Fruit fly (Drosophila melanogaster) whole organism, embryonic: Measurements from ENCODE around the gene CG15343.

Experiments used
- CG10267 ChIP-seq: fragments of 200-800 bp; sonication (Bioruptor generic); optimal IDR thresholded peaks from 2 replicates; lab custom pipeline; 2018; ENCODE audit warnings: missing biosample characterization, mild to moderate bottlenecking, missing genetic modification characterization, moderate library complexity
- CG11247 ChIP-seq: fragments of 200-800 bp; sonication (Bioruptor generic); IDR thresholded peaks from 2 replicates; pipeline ENCODE4 v1.3.6; 2022; ENCODE audit warnings: missing biosample characterization, missing genetic modification characterization
- CG12219 ChIP-seq: fragments of 200-800 bp; sonication (Bioruptor generic); optimal IDR thresholded peaks from 3 replicates; lab custom pipeline; 2018; ENCODE audit warnings: missing biosample characterization, mild to moderate bottlenecking, missing genetic modification characterization
- CG12942 ChIP-seq: fragments of 200-800 bp; sonication (Bioruptor generic); optimal IDR thresholded peaks from 3 replicates; lab custom pipeline; 2016; ENCODE audit warnings: missing biosample characterization, missing genetic modification characterization
- CG15073 ChIP-seq: fragments of 200-800 bp; sonication (Bioruptor generic); optimal IDR thresholded peaks from 2 replicates; lab custom pipeline; 2016; ENCODE audit warnings: missing biosample characterization, missing genetic modification characterization
- CG15514 ChIP-seq: fragments of 200-800 bp; sonication (Bioruptor generic); optimal IDR thresholded peaks from 3 replicates; lab custom pipeline; 2017; ENCODE audit warnings: missing biosample characterization, missing genetic modification characterization, mild to moderate bottlenecking, moderate library complexity, missing genetic modification reagents
- CG15601 ChIP-seq: fragments of 200-800 bp; sonication (Bioruptor generic); optimal IDR thresholded peaks from 3 replicates; lab custom pipeline; 2019; ENCODE audit warnings: missing biosample characterization, mild to moderate bottlenecking, missing genetic modification characterization, moderate library complexity
- CG16779 ChIP-seq: fragments of 200-800 bp; sonication (Bioruptor generic); IDR thresholded peaks from 2 replicates; pipeline ENCODE4 v1.3.6; 2022; ENCODE audit warnings: missing biosample characterization, missing genetic modification characterization
- CG16815 ChIP-seq: fragments of 200-800 bp; sonication (Bioruptor generic); optimal IDR thresholded peaks from 3 replicates; lab custom pipeline; 2017; ENCODE audit warnings: missing biosample characterization, mild to moderate bottlenecking, missing genetic modification characterization
- CG18262 ChIP-seq: fragments of 200-800 bp; optimal IDR thresholded peaks from 3 replicates; lab custom pipeline; 2019; ENCODE audit warnings: missing biosample characterization, mild to moderate bottlenecking, missing genetic modification characterization, moderate library complexity
- CG2116 ChIP-seq: fragments of 200-800 bp; sonication (Bioruptor generic); optimal IDR thresholded peaks from 3 replicates; lab custom pipeline; 2018; ENCODE audit warnings: missing biosample characterization, mild to moderate bottlenecking, missing genetic modification characterization
- CG30431 ChIP-seq: fragments of 200-800 bp; sonication (Bioruptor generic); optimal IDR thresholded peaks from 2 replicates; lab custom pipeline; 2017; ENCODE audit warnings: missing biosample characterization, missing genetic modification characterization
- CG31224 ChIP-seq: fragments of 200-800 bp; sonication (Bioruptor generic); IDR thresholded peaks from 2 replicates; pipeline ENCODE4 v1.3.6; 2022; ENCODE audit warnings: missing biosample characterization, missing genetic modification characterization
- CG32772 ChIP-seq: fragments of 200-800 bp; sonication (Bioruptor generic); IDR thresholded peaks from 2 replicates; pipeline ENCODE4 v1.3.6; 2022; ENCODE audit warnings: missing biosample characterization, missing genetic modification characterization
- CG33213 ChIP-seq: fragments of 200-800 bp; sonication (Bioruptor generic); optimal IDR thresholded peaks from 3 replicates; lab custom pipeline; 2016; ENCODE audit warnings: missing biosample characterization, missing genetic modification characterization
- CG4360 ChIP-seq: fragments of 200-800 bp; sonication (Bioruptor generic); IDR thresholded peaks from 2 replicates; pipeline ENCODE4 v1.3.6; 2022; ENCODE audit warnings: missing biosample characterization, missing genetic modification characterization
- CG6654 ChIP-seq: fragments of 200-800 bp; sonication (Bioruptor generic); optimal IDR thresholded peaks from 2 replicates; lab custom pipeline; 2017; ENCODE audit warnings: missing biosample characterization, mild to moderate bottlenecking, missing genetic modification characterization
- CG7357 ChIP-seq: fragments of 200-800 bp; sonication (Bioruptor generic); IDR thresholded peaks from 3 replicates; pipeline ENCODE4 v1.3.6; 2022; ENCODE audit warnings: missing biosample characterization, missing genetic modification characterization
- CG8290 ChIP-seq, 3 experiments: fragments of 200-800 bp; sonication (Bioruptor generic); optimal IDR thresholded peaks; 2 replicates each; lab custom pipeline; 2016 to 2019; ENCODE audit warnings: missing biosample characterization in 3 of 3, missing genetic modification characterization in 3 of 3, mild to moderate bottlenecking in 2 of 3, moderate library complexity in 1 of 3
- CG8478 ChIP-seq: fragments of >200 bp; optimal IDR thresholded peaks from 2 replicates; lab custom pipeline; 2018
- CG9609 ChIP-seq: fragments of 200-800 bp; sonication (Bioruptor generic); optimal IDR thresholded peaks from 3 replicates; lab custom pipeline; 2016; ENCODE audit warnings: missing biosample characterization, missing genetic modification characterization
- Camta ChIP-seq: fragments of 200-800 bp; sonication (Bioruptor generic); optimal IDR thresholded peaks from 2 replicates; lab custom pipeline; 2016; ENCODE audit warnings: missing biosample characterization, missing genetic modification characterization
- Dek ChIP-seq: fragments of 200-800 bp; sonication (Bioruptor generic); optimal IDR thresholded peaks from 3 replicates; lab custom pipeline; 2019; ENCODE audit warnings: missing biosample characterization, mild to moderate bottlenecking, missing genetic modification characterization, moderate library complexity
- H2.0 ChIP-seq: fragments of 200-800 bp; sonication (Bioruptor generic); IDR thresholded peaks from 2 replicates; pipeline ENCODE4 v1.3.6; 2022; ENCODE audit warnings: missing biosample characterization, missing genetic modification characterization
- Hmr ChIP-seq: fragments of 200-800 bp; sonication (Bioruptor generic); optimal IDR thresholded peaks from 3 replicates; lab custom pipeline; 2017; ENCODE audit warnings: mild to moderate bottlenecking, missing biosample characterization, missing genetic modification reagents, missing genetic modification characterization
- Hr39 ChIP-seq: fragments of >200 bp; optimal IDR thresholded peaks from 2 replicates; lab custom pipeline; 2017
- MTF-1 ChIP-seq: fragments of 200-800 bp; sonication (Bioruptor generic); optimal IDR thresholded peaks from 2 replicates; lab custom pipeline; 2018; ENCODE audit warnings: missing biosample characterization, mild to moderate bottlenecking, missing genetic modification characterization, borderline replicate concordance
- Meics ChIP-seq: fragments of 200-800 bp; sonication (Bioruptor generic); optimal IDR thresholded peaks from 2 replicates; lab custom pipeline; 2017; ENCODE audit warnings: missing biosample characterization, mild to moderate bottlenecking, missing genetic modification characterization
- Neu2 ChIP-seq: fragments of 200-800 bp; sonication (Bioruptor generic); optimal IDR thresholded peaks from 3 replicates; lab custom pipeline; 2016; ENCODE audit warnings: missing biosample characterization, missing genetic modification characterization, borderline replicate concordance
- aop ChIP-seq: fragments of 200-800 bp; sonication (Bioruptor generic); IDR thresholded peaks from 2 replicates; pipeline ENCODE4 v1.3.6; 2022; ENCODE audit warnings: missing biosample characterization, missing genetic modification characterization
- az2 ChIP-seq: fragments of 200-800 bp; sonication (Bioruptor generic); optimal IDR thresholded peaks from 3 replicates; lab custom pipeline; 2016; ENCODE audit warnings: missing biosample characterization, missing genetic modification characterization
- btn ChIP-seq: fragments of 200-800 bp; sonication (Bioruptor generic); optimal IDR thresholded peaks from 2 replicates; lab custom pipeline; 2016; ENCODE audit warnings: missing biosample characterization, missing genetic modification characterization
- chif ChIP-seq, 2 experiments: fragments of 200-800 bp; sonication (Bioruptor generic); optimal IDR thresholded peaks; 3 replicates each; lab custom pipeline; 2016; ENCODE audit warnings: missing biosample characterization in 2 of 2, missing genetic modification characterization in 2 of 2
- da ChIP-seq: fragments of 200-800 bp; sonication (Bioruptor generic); optimal IDR thresholded peaks from 2 replicates; lab custom pipeline; 2016; ENCODE audit warnings: missing biosample characterization, missing genetic modification characterization
- en ChIP-seq: fragments of 200-800 bp; sonication (Bioruptor generic); optimal IDR thresholded peaks from 2 replicates; lab custom pipeline; 2016; ENCODE audit warnings: missing biosample characterization, missing genetic modification characterization
- grau ChIP-seq: fragments of 200-800 bp; optimal IDR thresholded peaks from 3 replicates; lab custom pipeline; 2019; ENCODE audit warnings: missing biosample characterization, mild to moderate bottlenecking, missing genetic modification characterization, moderate library complexity
- insv ChIP-seq, 2 experiments: fragments of 200-800 bp; sonication (Bioruptor generic); optimal IDR thresholded peaks; 3 replicates each; lab custom pipeline; 2016 to 2018; ENCODE audit warnings: missing biosample characterization in 2 of 2, missing genetic modification characterization in 2 of 2
- onecut ChIP-seq: fragments of 200-800 bp; sonication (Bioruptor generic); IDR thresholded peaks from 2 replicates; pipeline ENCODE4 v1.3.6; 2022; ENCODE audit warnings: missing biosample characterization, missing genetic modification characterization
- org-1 ChIP-seq: fragments of 200-800 bp; sonication (Bioruptor generic); optimal IDR thresholded peaks from 2 replicates; lab custom pipeline; 2017; ENCODE audit warnings: missing biosample characterization, missing genetic modification characterization
- otp ChIP-seq: fragments of 200-800 bp; sonication (Bioruptor generic); IDR thresholded peaks from 3 replicates; pipeline ENCODE4, ENCODE4 v1.3.6; 2022; ENCODE audit warnings: missing biosample characterization, missing genetic modification characterization
- phol ChIP-seq: fragments of 200-800 bp; sonication (Bioruptor generic); optimal IDR thresholded peaks from 3 replicates; lab custom pipeline; 2018; ENCODE audit warnings: missing biosample characterization, mild to moderate bottlenecking, missing genetic modification characterization, moderate library complexity
- ranshi ChIP-seq: fragments of 200-800 bp; sonication (Bioruptor generic); IDR thresholded peaks from 2 replicates; pipeline ENCODE4 v1.3.6; 2022; ENCODE audit warnings: missing biosample characterization, missing genetic modification characterization
- ro ChIP-seq: fragments of 200-800 bp; sonication (Bioruptor generic); IDR thresholded peaks from 2 replicates; pipeline ENCODE4 v1.3.6; 2022; ENCODE audit warnings: missing biosample characterization, missing genetic modification characterization
- sqz ChIP-seq: fragments of 200-800 bp; sonication (Bioruptor generic); optimal IDR thresholded peaks from 3 replicates; lab custom pipeline; 2018; ENCODE audit warnings: missing biosample characterization, mild to moderate bottlenecking, missing genetic modification characterization
- tio ChIP-seq: fragments of 200-800 bp; sonication (Bioruptor generic); optimal IDR thresholded peaks from 2 replicates; lab custom pipeline; 2017; ENCODE audit warnings: missing biosample characterization, missing genetic modification characterization, inconsistent platforms
- trem ChIP-seq: fragments of 200-800 bp; optimal IDR thresholded peaks from 3 replicates; lab custom pipeline; 2019; ENCODE audit warnings: missing biosample characterization, mild to moderate bottlenecking, missing genetic modification characterization, moderate library complexity
- tx ChIP-seq: fragments of 200-800 bp; sonication (Bioruptor generic); optimal IDR thresholded peaks from 2 replicates; lab custom pipeline; 2016; ENCODE audit warnings: missing biosample characterization, missing genetic modification characterization
- unc-4 ChIP-seq: fragments of 200-800 bp; sonication (Bioruptor generic); IDR thresholded peaks from 2 replicates; pipeline ENCODE4 v1.3.6; 2022; ENCODE audit warnings: missing biosample characterization, missing genetic modification characterization; ENCODE audit not compliant: partially characterized antibody
- wek ChIP-seq: fragments of 200-800 bp; sonication (Bioruptor generic); optimal IDR thresholded peaks from 3 replicates; lab custom pipeline; 2018; ENCODE audit warnings: missing biosample characterization, mild to moderate bottlenecking, missing genetic modification characterization, moderate library complexity
- zfh1 ChIP-seq: fragments of 200-800 bp; sonication (Bioruptor generic); IDR thresholded peaks from 3 replicates; pipeline ENCODE4 v1.3.6; 2022; ENCODE audit warnings: missing biosample characterization, missing genetic modification characterization

The CG15343 gene

DNA sequence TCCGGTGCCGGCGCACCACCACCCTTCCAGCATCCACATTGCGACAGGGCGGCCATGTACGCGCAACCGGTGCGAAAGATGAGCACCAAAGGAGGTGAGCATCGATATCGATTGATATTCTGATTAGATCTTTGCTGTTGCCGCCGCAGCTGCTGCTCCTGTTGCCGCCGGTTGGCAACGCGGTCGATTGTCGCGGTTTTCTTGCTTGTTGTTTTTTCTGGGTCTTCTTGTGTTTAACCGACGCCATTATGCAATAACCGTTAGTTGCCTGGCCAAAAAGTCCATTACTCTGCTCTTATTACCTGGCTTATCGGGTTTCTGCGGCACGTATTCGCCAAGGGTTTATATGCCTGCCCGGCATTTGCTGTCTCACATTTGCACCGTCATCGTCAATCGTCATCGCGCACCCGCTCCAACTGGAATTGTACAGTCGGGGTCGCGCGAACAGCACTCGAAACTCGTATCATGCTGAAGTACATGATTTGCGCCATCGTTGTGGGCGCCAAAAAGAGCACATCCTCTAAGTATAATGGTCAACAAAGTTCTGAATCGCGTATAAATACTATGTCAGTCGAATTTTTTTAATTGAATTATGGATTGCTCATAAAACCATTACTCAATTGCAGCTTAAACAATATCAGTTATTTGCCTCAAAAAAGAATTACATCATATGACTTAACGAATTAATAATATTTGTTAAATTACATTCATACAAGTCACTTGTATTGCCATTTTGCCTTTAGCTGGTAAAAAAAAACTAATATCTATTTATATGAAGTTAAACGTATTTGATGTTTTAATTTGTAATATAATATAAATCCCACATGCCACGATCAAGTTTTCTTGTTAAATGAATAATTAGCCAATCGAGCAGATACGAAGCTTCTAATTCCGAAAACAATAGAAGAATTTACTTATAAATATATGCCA is 29.4 kb downstream of the CG15343 start, which contains the start of gene sni (continued):
- TF ChIP-seq ranshi (GFP tag; lab: Robert Waterston, UW) (no peak), Neu2 (GFP tag; lab: Kevin White, UChicago) (no peak), en (GFP tag; lab: Kevin White, UChicago) (no peak), CG32772 (GFP tag; lab: Robert Waterston, UW) (no peak), onecut (GFP tag; lab: Robert Waterston, UW) (no peak), CG7357 (GFP tag; lab: Robert Waterston, UW) (no peak), wek (GFP tag; lab: Kevin White, UChicago) (no peak), Meics (GFP tag; lab: Kevin White, UChicago) (peak; percentile 11), aop (GFP tag; lab: Robert Waterston, UW) (no peak), CG16815 (no peak), phol (tag; lab: Kevin White, UChicago) (peak; percentile 11), H2.0 (no peak), Dek (tag; lab: Kevin White, UChicago) (no peak), CG6654 (GFP tag; lab: Kevin White, UChicago) (no peak), Hmr (GFP tag; lab: Kevin White, UChicago) (peak; percentile 13), sqz (GFP tag; lab: Kevin White, UChicago) (no peak), da (GFP tag; lab: Kevin White, UChicago) (no peak), CG4360 (GFP tag; lab: Robert Waterston, UW) (no peak), CG33213 (no peak), CG12219 (GFP tag; lab: Kevin White, UChicago) (no peak), tx (no peak), CG30431 (GFP tag; lab: Kevin White, UChicago) (no peak), ro (GFP tag; lab: Robert Waterston, UW) (no peak), Camta (no peak), CG12942 (no peak), CG18262 (peak; percentile 15), Hr39 (lab: Kevin White, UChicago) (no peak), CG9609 (GFP tag; lab: Kevin White, UChicago) (no peak), CG15073 (GFP tag; lab: Kevin White, UChicago) (no peak), insv (GFP tag; optimal IDR thresholded peaks at IDR 0.05; lab: Kevin White, UChicago) (peak; percentile 78 to 94), unc-4 (no peak), org-1 (GFP tag; lab: Kevin White, UChicago) (no peak), CG11247 (GFP tag; lab: Robert Waterston, UW) (no peak), trem (tag; lab: Kevin White, UChicago) (peak; percentile 1), btn (GFP tag; lab: Kevin White, UChicago) (no peak), CG16779 (GFP tag; lab: Robert Waterston, UW) (no peak), CG10267 (tag; lab: Kevin White, UChicago) (no peak), otp (no peak), az2 (GFP tag; lab: Kevin White, UChicago) (peak; percentile 6), CG15601 (tag; lab: Kevin White, UChicago) (no peak), chif (GFP tag; optimal IDR thresholded peaks at IDR 0.05; lab: Kevin White, UChicago) (no peak), tio (GFP tag; lab: Kevin White, UChicago) (no peak), MTF-1 (GFP tag; lab: Kevin White, UChicago) (no peak), grau (tag; lab: Kevin White, UChicago) (peak; percentile 18), zfh1 (no peak), CG31224 (no peak), CG2116 (GFP tag; lab: Kevin White, UChicago) (no peak), CG15514 (peak; percentile 45), CG8290 (GFP tag; optimal IDR thresholded peaks at IDR 0.05; lab: Kevin White, UChicago) (no peak), CG8290 (tag; optimal IDR thresholded peaks at IDR 0.05; lab: Kevin White, UChicago) (no peak), CG8478 (lab: Kevin White, UChicago) (no peak)
